Fruit fly (Drosophila melanogaster) whole organism, larva: ENCODE data around the gene RpS15Aa.

Experiments used
- noc ChIP-seq: fragments of 200-800 bp; sonication (Bioruptor generic); optimal IDR thresholded peaks from 3 replicates; lab custom pipeline; 2019; ENCODE audit warnings: missing biosample characterization, mild to moderate bottlenecking, missing genetic modification characterization, moderate library complexity

The RpS15Aa gene

dm6 chrX:13337454-13337853 is at the start of gene RpS15Aa:
Gene RpS15Aa, minus strand, starts transcription at chrX:13337705.
- TF ChIP-seq noc (tag; lab: Kevin White, UChicago) = peak; percentile 51

dm6 chrX:13386776-13387175 is 49.3 kb upstream of the RpS15Aa start:
- no peak for TF ChIP-seq noc (tag; lab: Kevin White, UChicago)

- peak; percentile 66 for TF ChIP-seq noc (tag; lab: Kevin White, UChicago)
These were observed 47.3 kb upstream of the RpS15Aa start, which contains the start of the genes Rbp1-like and Tim9a for dm6 chrX:13384583-13385342. Gene Rbp1-like, minus strand, starts transcription at chrX:13384877. Gene Tim9a, plus strand, starts transcription at chrX:13385210.

dm6 chrX:13384177-13384576 is 46.7 kb upstream of the RpS15Aa start:
- TF ChIP-seq noc (tag; lab: Kevin White, UChicago) = no peak

dm6 chrX:13383770-13384169 is 46.3 kb upstream of the RpS15Aa start:
- no peak for TF ChIP-seq noc (tag; lab: Kevin White, UChicago)

- TF ChIP-seq noc (tag; lab: Kevin White, UChicago) = peak; percentile 81
These were observed 39.0 kb upstream of the RpS15Aa start for dm6 chrX:13376520-13376919.

- TF ChIP-seq noc (tag; lab: Kevin White, UChicago) = no peak
These were observed 38.0 kb upstream of the RpS15Aa start for dm6 chrX:13375489-13375997.

- TF ChIP-seq noc (tag; lab: Kevin White, UChicago) = no peak
These were observed 37.5 kb upstream of the RpS15Aa start for dm6 chrX:13374979-13375378.

dm6 chrX:13374154-13374536 is 36.6 kb upstream of the RpS15Aa start:
- no peak for TF ChIP-seq noc (tag; lab: Kevin White, UChicago)

dm6 chrX:13373239-13374153 is 36.0 kb upstream of the RpS15Aa start:
- TF ChIP-seq noc (tag; lab: Kevin White, UChicago) = peak; percentile 63

- no peak for TF ChIP-seq noc (tag; lab: Kevin White, UChicago)
These were observed 35.0 kb upstream of the RpS15Aa start for dm6 chrX:13372512-13372911.

- no peak for TF ChIP-seq noc (tag; lab: Kevin White, UChicago)
These were observed 34.2 kb upstream of the RpS15Aa start for dm6 chrX:13371704-13372049.

- TF ChIP-seq noc (tag; lab: Kevin White, UChicago) = peak; percentile 37
These were observed 33.6 kb upstream of the RpS15Aa start for dm6 chrX:13370826-13371703.

- TF ChIP-seq noc (tag; lab: Kevin White, UChicago) = no peak
These were observed 32.8 kb upstream of the RpS15Aa start, which contains the start of gene CG1640 for dm6 chrX:13370306-13370705. Gene CG1640, plus strand, starts transcription at chrX:13370606.

- TF ChIP-seq noc (tag; lab: Kevin White, UChicago) = no peak
These were observed 31.9 kb upstream of the RpS15Aa start for dm6 chrX:13369438-13369837.
